Worm (Caenorhabditis elegans): ENCODE measurements around the gene C15H9.5.
A peak's percentile ranks its signal among the peaks of the same experiment; 100 is the strongest.

ce11 chrX:6109288-6109770, 16.2 kb downstream of the C15H9.5 start, which contains the start of gene kynu-1:
- peak; percentile 31 for TF ChIP-seq nhr-25 (tag; optimal IDR thresholded peaks at IDR 0.05)
- no peak for TF ChIP-seq unc-39 (tag; optimal IDR thresholded peaks at IDR 0.05)
- TF ChIP-seq elt-1 (tag; optimal IDR thresholded peaks at IDR 0.05) = no peak
- TF ChIP-seq ztf-4 (tag; optimal IDR thresholded peaks at IDR 0.05) = no peak
- TF ChIP-seq mdl-1 (tag; optimal IDR thresholded peaks at IDR 0.05) = no peak
- TF ChIP-seq lin-39 (tag; optimal IDR thresholded peaks at IDR 0.05) = no peak
- TF ChIP-seq ZK546.5 (tag; optimal IDR thresholded peaks at IDR 0.05) = no peak
- no peak for TF ChIP-seq lin-13 (GFP tag; optimal IDR thresholded peaks at IDR 0.05)
- TF ChIP-seq alr-1 (tag; optimal IDR thresholded peaks at IDR 0.05) = no peak
- TF ChIP-seq peb-1 (tag; optimal IDR thresholded peaks at IDR 0.05) = no peak
- TF ChIP-seq nhr-237 (tag; optimal IDR thresholded peaks at IDR 0.05) = no peak
